Fruit fly (Drosophila melanogaster) whole organism, embryonic: ENCODE data around the gene pim.
A peak's percentile ranks its signal among the peaks of the same experiment; 100 is the strongest.

ENCODE experiments used
- Atf-2 ChIP-seq: fragments of 200-800 bp; sonication (Bioruptor generic); optimal IDR thresholded peaks from 2 replicates; lab custom pipeline; 2016; ENCODE audit warnings: missing biosample characterization, missing genetic modification characterization
- B-H1 ChIP-seq: fragments of 200-800 bp; sonication (Bioruptor generic); IDR thresholded peaks from 3 replicates; pipeline ENCODE4 v1.3.6; 2022; ENCODE audit warnings: missing biosample characterization, missing genetic modification characterization
- Bgb ChIP-seq: fragments of 200-800 bp; sonication (Bioruptor generic); IDR thresholded peaks from 2 replicates; pipeline ENCODE4 v1.3.6; 2022; ENCODE audit warnings: missing biosample characterization, missing genetic modification characterization; ENCODE audit not compliant: partially characterized antibody
- Bteb2 ChIP-seq: fragments of 200-800 bp; sonication (Bioruptor generic); optimal IDR thresholded peaks from 2 replicates; lab custom pipeline; 2016; ENCODE audit warnings: missing biosample characterization, missing genetic modification characterization
- CG1024 ChIP-seq: fragments of 200-800 bp; sonication (Bioruptor generic); IDR thresholded peaks from 2 replicates; pipeline ENCODE4 v1.3.6; 2022; ENCODE audit warnings: missing biosample characterization, missing genetic modification characterization
- CG10565 ChIP-seq: fragments of 200-800 bp; sonication (Bioruptor generic); optimal IDR thresholded peaks from 3 replicates; lab custom pipeline; 2016; ENCODE audit warnings: missing biosample characterization, mild to moderate bottlenecking, missing genetic modification characterization
- CG11504 ChIP-seq: fragments of 200-800 bp; sonication (Bioruptor generic); optimal IDR thresholded peaks from 3 replicates; lab custom pipeline; 2019; ENCODE audit warnings: missing biosample characterization, mild to moderate bottlenecking, missing genetic modification characterization, moderate library complexity
- CG1233 ChIP-seq: fragments of 200-800 bp; sonication (Bioruptor generic); optimal IDR thresholded peaks from 4 replicates; lab custom pipeline; 2018; ENCODE audit warnings: missing biosample characterization, mild to moderate bottlenecking, missing genetic modification characterization
- CG14441 ChIP-seq: fragments of 200-800 bp; sonication (Bioruptor generic); IDR thresholded peaks from 2 replicates; pipeline ENCODE4 v1.3.6; 2022; ENCODE audit warnings: missing biosample characterization, missing genetic modification characterization
- CG1529 ChIP-seq: fragments of 200-800 bp; sonication (Bioruptor generic); optimal IDR thresholded peaks from 3 replicates; lab custom pipeline; 2018; ENCODE audit warnings: missing biosample characterization, missing genetic modification characterization
- CG15696 ChIP-seq: fragments of 200-800 bp; sonication (Bioruptor generic); optimal IDR thresholded peaks from 2 replicates; lab custom pipeline; 2019; ENCODE audit warnings: missing biosample characterization, mild to moderate bottlenecking, missing genetic modification characterization, moderate library complexity
- CG1602 ChIP-seq: fragments of 200-800 bp; sonication (Bioruptor generic); optimal IDR thresholded peaks from 3 replicates; lab custom pipeline; 2016; ENCODE audit warnings: missing biosample characterization, missing genetic modification characterization
- CG16863 ChIP-seq: fragments of 200-800 bp; sonication (Bioruptor generic); optimal IDR thresholded peaks from 3 replicates; lab custom pipeline; 2016; ENCODE audit warnings: missing biosample characterization, missing genetic modification characterization
- CG2202 ChIP-seq: fragments of 200-800 bp; sonication (Bioruptor generic); optimal IDR thresholded peaks from 2 replicates; lab custom pipeline; 2018; ENCODE audit warnings: missing biosample characterization, mild to moderate bottlenecking, missing genetic modification characterization
- CG31388 ChIP-seq: fragments of 200-800 bp; sonication (Bioruptor generic); optimal IDR thresholded peaks from 2 replicates; lab custom pipeline; 2016; ENCODE audit warnings: missing biosample characterization, missing genetic modification characterization
- CG3163 ChIP-seq: fragments of 200-800 bp; sonication (Bioruptor generic); optimal IDR thresholded peaks from 3 replicates; lab custom pipeline; 2016; ENCODE audit warnings: missing biosample characterization, missing genetic modification characterization
- CG32532 ChIP-seq: fragments of 200-800 bp; sonication (Bioruptor generic); IDR thresholded peaks from 2 replicates; pipeline ENCODE4 v1.3.6; 2022; ENCODE audit warnings: missing biosample characterization, missing genetic modification characterization
- CG33557 ChIP-seq: fragments of 200-800 bp; sonication (Bioruptor generic); optimal IDR thresholded peaks from 2 replicates; lab custom pipeline; 2019; ENCODE audit warnings: missing biosample characterization, mild to moderate bottlenecking, missing genetic modification characterization, moderate library complexity
- CG4404 ChIP-seq: fragments of 200-800 bp; sonication (Bioruptor generic); IDR thresholded peaks from 2 replicates; pipeline ENCODE4 v1.3.6; 2022; ENCODE audit warnings: missing biosample characterization, missing genetic modification characterization
- CG6175 ChIP-seq: fragments of 200-800 bp; sonication (Bioruptor generic); IDR thresholded peaks from 3 replicates; pipeline ENCODE4 v1.3.6; 2022; ENCODE audit warnings: missing biosample characterization, missing genetic modification characterization
- CG6254 ChIP-seq: fragments of 200-800 bp; sonication (Bioruptor generic); optimal IDR thresholded peaks from 3 replicates; lab custom pipeline; 2017; ENCODE audit warnings: mild to moderate bottlenecking, missing biosample characterization, missing genetic modification reagents, missing genetic modification characterization
- CG6813 ChIP-seq: fragments of 200-800 bp; sonication (Bioruptor generic); optimal IDR thresholded peaks from 2 replicates; lab custom pipeline; 2017; ENCODE audit warnings: missing biosample characterization, missing genetic modification characterization, mild to moderate bottlenecking, moderate library complexity, missing genetic modification reagents
- D19B ChIP-seq: fragments of 200-800 bp; sonication (Bioruptor generic); optimal IDR thresholded peaks from 2 replicates; lab custom pipeline; 2017; ENCODE audit warnings: missing biosample characterization, mild to moderate bottlenecking, missing genetic modification characterization
- Dad ChIP-seq: fragments of 200-800 bp; sonication (Bioruptor generic); optimal IDR thresholded peaks from 3 replicates; lab custom pipeline; 2016; ENCODE audit warnings: missing biosample characterization, missing genetic modification characterization
- Dref ChIP-seq: fragments of 200-800 bp; sonication (Bioruptor generic); IDR thresholded peaks from 2 replicates; pipeline ENCODE4 v1.3.6; 2022; ENCODE audit warnings: missing biosample characterization, missing genetic modification characterization
- E2f1 ChIP-seq: fragments of 200-800 bp; sonication (Bioruptor generic); IDR thresholded peaks from 2 replicates; pipeline ENCODE4 v1.3.6; 2022; ENCODE audit warnings: missing biosample characterization, missing genetic modification characterization
- Eip74EF ChIP-seq, 2 experiments: fragments of 200-800 bp in 1 of 2; fragments of >200 bp in 1 of 2; sonication (Bioruptor generic) in 1 of 2; optimal IDR thresholded peaks; 2 replicates each; lab custom pipeline; 2017 to 2019; ENCODE audit warnings: missing biosample characterization in 2 of 2, missing genetic modification characterization in 2 of 2, mild to moderate bottlenecking in 1 of 2, moderate library complexity in 1 of 2
- Elba2 ChIP-seq: fragments of 200-800 bp; sonication (Bioruptor generic); optimal IDR thresholded peaks from 3 replicates; lab custom pipeline; 2016; ENCODE audit warnings: missing biosample characterization, missing genetic modification characterization
- Lhr ChIP-seq: fragments of 200-800 bp; sonication (Bioruptor generic); optimal IDR thresholded peaks from 3 replicates; lab custom pipeline; 2017; ENCODE audit warnings: mild to moderate bottlenecking, missing biosample characterization, missing genetic modification reagents, missing genetic modification characterization
- MBD-R2 ChIP-seq: fragments of 200-800 bp; sonication (Bioruptor generic); IDR thresholded peaks from 2 replicates; pipeline ENCODE4 v1.3.6; 2022; ENCODE audit warnings: missing biosample characterization, missing genetic modification characterization
- Myb ChIP-seq: fragments of 200-800 bp; sonication (Bioruptor generic); optimal IDR thresholded peaks from 2 replicates; lab custom pipeline; 2016; ENCODE audit warnings: missing biosample characterization, missing genetic modification characterization
- PHDP ChIP-seq: fragments of 200-800 bp; sonication (Bioruptor generic); optimal IDR thresholded peaks from 3 replicates; lab custom pipeline; 2018; ENCODE audit warnings: missing biosample characterization, mild to moderate bottlenecking, missing genetic modification characterization, moderate library complexity
- Scr ChIP-seq: fragments of 200-800 bp; sonication (Bioruptor generic); IDR thresholded peaks from 2 replicates; pipeline ENCODE4 v1.3.6; 2022; ENCODE audit warnings: missing biosample characterization, missing genetic modification characterization; ENCODE audit not compliant: partially characterized antibody
- cas ChIP-seq: fragments of 200-800 bp; sonication (Bioruptor generic); IDR thresholded peaks from 2 replicates; pipeline ENCODE4 v1.3.6; 2022; ENCODE audit warnings: missing biosample characterization, missing genetic modification characterization
- dm ChIP-seq: fragments of 200-800 bp; sonication (Bioruptor generic); optimal IDR thresholded peaks from 3 replicates; lab custom pipeline; 2016; ENCODE audit warnings: missing biosample characterization, missing genetic modification characterization
- en ChIP-seq: fragments of 200-800 bp; sonication (Bioruptor generic); optimal IDR thresholded peaks from 2 replicates; lab custom pipeline; 2016; ENCODE audit warnings: missing biosample characterization, missing genetic modification characterization
- eve ChIP-seq, 2 experiments: fragments of >200 bp; optimal IDR thresholded peaks; 2 replicates each; lab custom pipeline; 2017; ENCODE audit warnings: missing biosample characterization in 2 of 2, missing genetic modification characterization in 2 of 2
- gce ChIP-seq: fragments of 200-800 bp; sonication (Bioruptor generic); IDR thresholded peaks from 3 replicates; pipeline ENCODE4 v1.3.6; 2022; ENCODE audit warnings: missing biosample characterization, missing genetic modification characterization
- gem ChIP-seq: fragments of 200-800 bp; sonication (Bioruptor generic); optimal IDR thresholded peaks from 2 replicates; lab custom pipeline; 2019; ENCODE audit warnings: missing biosample characterization, mild to moderate bottlenecking, missing genetic modification characterization, moderate library complexity
- grn ChIP-seq: fragments of 200-800 bp; sonication (Bioruptor generic); optimal IDR thresholded peaks from 3 replicates; lab custom pipeline; 2017; ENCODE audit warnings: missing biosample characterization, missing genetic modification characterization
- gsb-n ChIP-seq: fragments of 200-800 bp; sonication (Bioruptor generic); optimal IDR thresholded peaks from 3 replicates; lab custom pipeline; 2018; ENCODE audit warnings: missing biosample characterization, mild to moderate bottlenecking, missing genetic modification characterization
- her ChIP-seq: fragments of 200-800 bp; sonication (Bioruptor generic); optimal IDR thresholded peaks from 2 replicates; lab custom pipeline; 2016; ENCODE audit warnings: missing biosample characterization, missing genetic modification characterization
- hth ChIP-seq: fragments of >200 bp; optimal IDR thresholded peaks from 2 replicates; lab custom pipeline; 2017; ENCODE audit warnings: inconsistent platforms
- kay ChIP-seq: fragments of 200-800 bp; sonication (Bioruptor generic); optimal IDR thresholded peaks from 2 replicates; lab custom pipeline; 2016; ENCODE audit warnings: missing biosample characterization, missing genetic modification characterization
- lilli ChIP-seq: fragments of 200-800 bp; sonication (Bioruptor generic); optimal IDR thresholded peaks from 3 replicates; lab custom pipeline; 2016; ENCODE audit warnings: missing biosample characterization, missing genetic modification characterization
- nom ChIP-seq: fragments of 200-800 bp; sonication (Bioruptor generic); optimal IDR thresholded peaks from 2 replicates; lab custom pipeline; 2017; ENCODE audit warnings: missing biosample characterization, missing genetic modification characterization, mild to moderate bottlenecking, moderate library complexity, missing genetic modification reagents
- org-1 ChIP-seq: fragments of 200-800 bp; sonication (Bioruptor generic); optimal IDR thresholded peaks from 2 replicates; lab custom pipeline; 2017; ENCODE audit warnings: missing biosample characterization, missing genetic modification characterization
- p53 ChIP-seq: fragments of 200-800 bp; sonication (Bioruptor generic); optimal IDR thresholded peaks from 2 replicates; lab custom pipeline; 2016; ENCODE audit warnings: missing biosample characterization, missing genetic modification characterization
- pb ChIP-seq: fragments of 200-800 bp; sonication (Bioruptor generic); optimal IDR thresholded peaks from 3 replicates; lab custom pipeline; 2016; ENCODE audit warnings: missing biosample characterization, missing genetic modification characterization
- pho ChIP-seq: fragments of 200-800 bp; sonication (Bioruptor generic); optimal IDR thresholded peaks from 2 replicates; lab custom pipeline; 2016; ENCODE audit warnings: missing biosample characterization, missing genetic modification characterization
- toy ChIP-seq: fragments of 200-800 bp; sonication (Bioruptor generic); IDR thresholded peaks from 2 replicates; pipeline ENCODE4 v1.3.6; 2022; ENCODE audit warnings: missing biosample characterization, missing genetic modification characterization
- unc-4 ChIP-seq: fragments of 200-800 bp; sonication (Bioruptor generic); IDR thresholded peaks from 2 replicates; pipeline ENCODE4 v1.3.6; 2022; ENCODE audit warnings: missing biosample characterization, missing genetic modification characterization; ENCODE audit not compliant: partially characterized antibody

The pim gene

dm6 chr2L:10379865-10380264, 17.1 kb downstream of the pim start, which contains the start of gene gny (continued):
- TF ChIP-seq PHDP (no peak), B-H1 (GFP tag; lab: Robert Waterston, UW) (no peak), gem (tag; lab: Kevin White, UChicago) (no peak), toy (GFP tag; lab: Robert Waterston, UW) (no peak), CG1024 (GFP tag; lab: Robert Waterston, UW) (no peak), unc-4 (GFP tag; lab: Robert Waterston, UW) (0 out of 2 replicates have a peak, but pooled peaks have one; percentile 31), Atf-2 (GFP tag; lab: Kevin White, UChicago) (no peak), p53 (GFP tag; lab: Kevin White, UChicago) (no peak), grn (no peak), gce (GFP tag; lab: Robert Waterston, UW) (no peak), CG6254 (GFP tag; lab: Kevin White, UChicago) (no peak), kay (GFP tag; lab: Kevin White, UChicago) (no peak), CG6813 (GFP tag; lab: Kevin White, UChicago) (no peak), CG31388 (GFP tag; lab: Kevin White, UChicago) (no peak), hth (no peak), Scr (GFP tag; lab: Robert Waterston, UW) (peak; percentile 29), CG14441 (GFP tag; lab: Robert Waterston, UW) (no peak), eve (GFP tag; optimal IDR thresholded peaks at IDR 0.05; lab: Kevin White, UChicago) (no peak), CG32532 (no peak), CG6175 (no peak), en (GFP tag; lab: Kevin White, UChicago) (no peak), CG10565 (GFP tag; lab: Kevin White, UChicago) (no peak), CG1233 (GFP tag; lab: Kevin White, UChicago) (no peak), Lhr (peak; percentile 15), CG1529 (GFP tag; lab: Kevin White, UChicago) (no peak), CG15696 (tag; lab: Kevin White, UChicago) (no peak), Dref (peak; percentile 85), D19B (GFP tag; lab: Kevin White, UChicago) (no peak), CG11504 (tag; lab: Kevin White, UChicago) (no peak), CG33557 (GFP tag; lab: Kevin White, UChicago) (no peak), CG3163 (GFP tag; lab: Kevin White, UChicago) (no peak), her (GFP tag; lab: Kevin White, UChicago) (no peak), Bteb2 (GFP tag; lab: Kevin White, UChicago) (no peak), pb (GFP tag; lab: Kevin White, UChicago) (no peak), cas (GFP tag; lab: Robert Waterston, UW) (no peak), dm (GFP tag; lab: Kevin White, UChicago) (no peak), CG1602 (GFP tag; lab: Kevin White, UChicago) (no peak), Eip74EF (GFP tag; optimal IDR thresholded peaks at IDR 0.05; lab: Kevin White, UChicago) (no peak), Bgb (peak; percentile 38; the same call in 1 of the 2 replicates), CG16863 (no peak), E2f1 (GFP tag; lab: Robert Waterston, UW) (no peak), CG4404 (no peak), CG2202 (tag; lab: Kevin White, UChicago) (no peak), org-1 (GFP tag; lab: Kevin White, UChicago) (no peak), pho (no peak), Elba2 (GFP tag; lab: Kevin White, UChicago) (no peak), Myb (GFP tag; lab: Kevin White, UChicago) (peak; percentile 82), MBD-R2 (GFP tag; lab: Robert Waterston, UW) (peak; percentile 88), nom (GFP tag; lab: Kevin White, UChicago) (no peak), lilli (GFP tag; lab: Kevin White, UChicago) (no peak), gsb-n (tag; lab: Kevin White, UChicago) (no peak), Dad (GFP tag; lab: Kevin White, UChicago) (no peak)
